Worm (Caenorhabditis elegans) whole organism, L1 larva: ENCODE results near the gene cpg-19.

Experiments
- aha-1 ChIP-seq: fragments of 150-350 bp; optimal IDR thresholded peaks from 2 replicates; lab custom pipeline; 2014; ENCODE audit warnings: missing biosample characterization, missing genetic modification characterization
- ama-1 ChIP-seq: fragments of 150-350 bp; optimal IDR thresholded peaks from 2 replicates; lab custom pipeline; 2014
- grh-1 ChIP-seq: fragments of 200-800 bp; sonication (Bioruptor generic); IDR thresholded peaks from 2 replicates; pipeline ENCODE4 v1.3.6; 2022; ENCODE audit warnings: missing genetic modification reagents, missing genetic modification characterization, missing compliant biosample characterization
- lin-14 ChIP-seq: fragments of 200-800 bp; sonication (Bioruptor generic); optimal IDR thresholded peaks from 2 replicates; lab custom pipeline; 2018; ENCODE audit warnings: mild to moderate bottlenecking, missing genetic modification characterization, moderate library complexity, missing compliant biosample characterization
- lir-3 ChIP-seq: sonication (generic microtip); optimal IDR thresholded peaks from 2 replicates; lab custom pipeline; 2016; ENCODE audit warnings: mild to moderate bottlenecking, missing genetic modification characterization, moderate library complexity, missing compliant biosample characterization; ENCODE audit not compliant: poor library complexity
- nhr-76 ChIP-seq: sonication (generic microtip); optimal IDR thresholded peaks from 2 replicates; lab custom pipeline; 2017; ENCODE audit warnings: missing biosample characterization, missing genetic modification characterization
- zag-1 ChIP-seq: fragments of 150-350 bp; optimal IDR thresholded peaks from 2 replicates; lab custom pipeline; 2014; ENCODE audit warnings: missing biosample characterization, missing genetic modification characterization

ce11 chrX:16667515-16667914 lies 45.9 kb downstream of the cpg-19 start:
- TF ChIP-seq ama-1 (lab: Kevin White, UChicago) (no peak), grh-1 (GFP tag; lab: Robert Waterston, UW) (no peak), aha-1 (tag; lab: Kevin White, UChicago) (no peak), zag-1 (tag; lab: Kevin White, UChicago) (no peak), nhr-76 (tag; lab: Kevin White, UChicago) (no peak), lin-14 (no peak), lir-3 (no peak)
